Worm (Caenorhabditis elegans) whole organism, young adult: ENCODE data around the gene C50F7.9.

Experiments
- B0336.3 ChIP-seq: fragments of 200-800 bp; sonication (Bioruptor generic); IDR thresholded peaks from 2 replicates; pipeline ENCODE4 v1.3.6; 2022; ENCODE audit warnings: missing genetic modification characterization, missing compliant biosample characterization
- C06A6.2 ChIP-seq: fragments of 200-800 bp; sonication (Bioruptor generic); conservative IDR thresholded peaks from 2 replicates; pipeline ENCODE4 v1.3.6; 2022; ENCODE audit warnings: missing genetic modification characterization, missing compliant biosample characterization
- D2030.7 ChIP-seq: fragments of 200-800 bp; sonication (Bioruptor generic); IDR thresholded peaks from 2 replicates; pipeline ENCODE4 v1.3.6; 2022; ENCODE audit warnings: missing genetic modification reagents, missing genetic modification characterization, missing compliant biosample characterization
- F10E7.11 ChIP-seq: sonication (generic microtip); optimal IDR thresholded peaks from 2 replicates; lab custom pipeline; 2017; ENCODE audit warnings: mild to moderate bottlenecking, missing genetic modification characterization, moderate library complexity, missing compliant biosample characterization
- F33H1.4 ChIP-seq: fragments of 200-800 bp; sonication (Bioruptor generic); IDR thresholded peaks from 2 replicates; pipeline ENCODE4 v1.3.6; 2022; ENCODE audit warnings: missing genetic modification reagents, missing genetic modification characterization, missing compliant biosample characterization
- F49E8.2 ChIP-seq: sonication (generic microtip); optimal IDR thresholded peaks from 3 replicates; lab custom pipeline; 2017; ENCODE audit warnings: missing genetic modification characterization, mild to moderate bottlenecking, missing compliant biosample characterization, antibody characterized with exemption, moderate library complexity; ENCODE audit not compliant: insufficient read depth
- F57A8.1 ChIP-seq: fragments of 200-800 bp; sonication (Bioruptor generic); optimal IDR thresholded peaks from 2 replicates; lab custom pipeline; 2018; ENCODE audit warnings: mild to moderate bottlenecking, missing genetic modification characterization, moderate library complexity, missing compliant biosample characterization
- Y53G8AR.9 ChIP-seq: fragments of 200-800 bp; sonication (Bioruptor generic); conservative IDR thresholded peaks from 2 replicates; pipeline ENCODE4 v1.3.6; 2022; ENCODE audit warnings: missing genetic modification reagents, missing genetic modification characterization, missing compliant biosample characterization
- Y56A3A.18 ChIP-seq: fragments of 200-800 bp; sonication (Bioruptor generic); IDR thresholded peaks from 2 replicates; pipeline ENCODE4 v1.3.6; 2022; ENCODE audit warnings: missing genetic modification reagents, missing genetic modification characterization, missing compliant biosample characterization
- Y67H2A.10 ChIP-seq: fragments of 200-800 bp; sonication (Bioruptor generic); conservative IDR thresholded peaks from 2 replicates; pipeline ENCODE4 v1.3.6; 2022; ENCODE audit warnings: missing genetic modification reagents, missing genetic modification characterization, missing compliant biosample characterization
- athp-1 ChIP-seq: sonication (generic microtip); optimal IDR thresholded peaks from 2 replicates; lab custom pipeline; 2017; ENCODE audit warnings: mild to moderate bottlenecking, missing genetic modification characterization, missing compliant biosample characterization
- bed-1 ChIP-seq: fragments of 200-800 bp; sonication (Bioruptor generic); IDR thresholded peaks from 2 replicates; pipeline ENCODE4 v1.3.6; 2022; ENCODE audit warnings: missing genetic modification reagents, missing genetic modification characterization, missing compliant biosample characterization
- ccch-3 ChIP-seq: fragments of 200-800 bp; sonication (Bioruptor generic); optimal IDR thresholded peaks from 2 replicates; lab custom pipeline; 2018; ENCODE audit warnings: mild to moderate bottlenecking, missing genetic modification characterization, missing compliant biosample characterization
- cebp-1 ChIP-seq, 2 experiments: fragments of 200-800 bp in 1 of 2; sonication (Bioruptor generic) in 1 of 2; sonication (generic microtip) in 1 of 2; IDR thresholded peaks in 1 of 2; optimal IDR thresholded peaks in 1 of 2; 2 replicates each; pipeline versions ENCODE4 v1.3.6 to Lab custom; 2017 to 2022; ENCODE audit warnings: missing compliant biosample characterization in 2 of 2, missing genetic modification characterization in 2 of 2, mild to moderate bottlenecking in 1 of 2, missing genetic modification reagents in 1 of 2, moderate library complexity in 1 of 2
- ceh-27 ChIP-seq: fragments of 200-800 bp; sonication (Bioruptor generic); optimal IDR thresholded peaks from 2 replicates; lab custom pipeline; 2018; ENCODE audit warnings: mild to moderate bottlenecking, missing genetic modification characterization, moderate library complexity, missing compliant biosample characterization
- ceh-79 ChIP-seq: sonication (generic microtip); optimal IDR thresholded peaks from 2 replicates; lab custom pipeline; 2017; ENCODE audit warnings: mild to moderate bottlenecking, missing genetic modification characterization, missing compliant biosample characterization
- dpl-1 ChIP-seq: fragments of 150-350 bp; optimal IDR thresholded peaks from 2 replicates; lab custom pipeline; 2014; ENCODE audit warnings: missing biosample characterization, missing genetic modification reagents, missing genetic modification characterization
- ekl-4 ChIP-seq: fragments of 200-800 bp; sonication (Bioruptor generic); IDR thresholded peaks from 2 replicates; pipeline ENCODE4 v1.3.6; 2022; ENCODE audit warnings: missing genetic modification reagents, missing genetic modification characterization, missing compliant biosample characterization
- him-1 ChIP-seq: sonication (generic microtip); optimal IDR thresholded peaks from 2 replicates; lab custom pipeline; 2016; ENCODE audit warnings: missing genotype, missing genetic modification reagents, missing genetic modification characterization, missing compliant biosample characterization
- hlh-12 ChIP-seq: sonication (generic microtip); optimal IDR thresholded peaks from 2 replicates; lab custom pipeline; 2016; ENCODE audit warnings: missing genetic modification characterization, missing compliant biosample characterization
- lin-54 ChIP-seq: fragments of 200-800 bp; sonication (Bioruptor generic); optimal IDR thresholded peaks from 2 replicates; lab custom pipeline; 2018; ENCODE audit warnings: mild to moderate bottlenecking, missing genetic modification characterization, missing compliant biosample characterization
- lsl-1 ChIP-seq: fragments of 200-800 bp; sonication (Bioruptor generic); optimal IDR thresholded peaks from 2 replicates; lab custom pipeline; 2018; ENCODE audit warnings: mild to moderate bottlenecking, missing genetic modification characterization, moderate library complexity, missing compliant biosample characterization
- madf-3 ChIP-seq: fragments of 200-800 bp; sonication (Bioruptor generic); IDR thresholded peaks from 2 replicates; pipeline ENCODE4 v1.3.6; 2022; ENCODE audit warnings: missing genetic modification reagents, missing genetic modification characterization, missing compliant biosample characterization
- madf-6 ChIP-seq: fragments of 200-800 bp; sonication (Bioruptor generic); IDR thresholded peaks from 2 replicates; pipeline ENCODE4 v1.3.6; 2022; ENCODE audit warnings: missing genetic modification reagents, missing genetic modification characterization, missing compliant biosample characterization
- madf-8 ChIP-seq: fragments of 200-800 bp; sonication (Bioruptor generic); conservative IDR thresholded peaks from 2 replicates; pipeline ENCODE4 v1.3.6; 2022; ENCODE audit warnings: missing genetic modification reagents, missing genetic modification characterization, missing compliant biosample characterization
- pha-4 ChIP-seq: fragments of 150-350 bp; sonication (generic microtip); optimal IDR thresholded peaks from 2 replicates; lab custom pipeline; 2014; ENCODE audit warnings: missing biosample characterization, missing genetic modification reagents, missing genetic modification characterization
- rec-8 ChIP-seq, 2 experiments: sonication (generic microtip); optimal IDR thresholded peaks; 2 replicates each; lab custom pipeline; 2016; ENCODE audit warnings: mild to moderate bottlenecking in 2 of 2, missing genetic modification characterization in 2 of 2, missing genetic modification reagents in 2 of 2, missing genotype in 2 of 2, missing biosample characterization in 1 of 2, missing compliant biosample characterization in 1 of 2, moderate library complexity in 1 of 2
- rpc-1 ChIP-seq, 2 experiments: fragments of 150-350 bp in 1 of 2; sonication (generic microtip) in 1 of 2; optimal IDR thresholded peaks; 2 replicates each; lab custom pipeline; 2014 to 2018; ENCODE audit warnings: missing biosample characterization in 1 of 2, missing genetic modification characterization in 1 of 2, missing genetic modification reagents in 1 of 2, missing genotype in 1 of 2
- sdz-38 ChIP-seq: sonication (generic microtip); optimal IDR thresholded peaks from 2 replicates; lab custom pipeline; 2016; ENCODE audit warnings: missing genotype, missing genetic modification characterization, missing compliant biosample characterization
- snpc-1.3 ChIP-seq: sonication (generic microtip); optimal IDR thresholded peaks from 2 replicates; lab custom pipeline; 2017; ENCODE audit warnings: missing genetic modification characterization, mild to moderate bottlenecking, missing compliant biosample characterization, antibody characterized with exemption, moderate library complexity, missing genotype, missing genetic modification reagents; ENCODE audit not compliant: insufficient read depth
- snpc-3.4 ChIP-seq: sonication (generic microtip); optimal IDR thresholded peaks from 2 replicates; lab custom pipeline; 2017; ENCODE audit warnings: missing genetic modification characterization, mild to moderate bottlenecking, missing compliant biosample characterization, antibody characterized with exemption, moderate library complexity, missing genotype, missing genetic modification reagents
- snpc-4 ChIP-seq, 5 experiments: fragments of 150-350 bp in 1 of 5; sonication (generic microtip) in 4 of 5; optimal IDR thresholded peaks; 2 replicates each; lab custom pipeline; 2014 to 2018; ENCODE audit warnings: missing genetic modification characterization in 5 of 5, missing biosample characterization in 3 of 5, antibody characterized with exemption in 2 of 5, mild to moderate bottlenecking in 2 of 5, missing compliant biosample characterization in 2 of 5, missing genotype in 2 of 5, moderate library complexity in 2 of 5, missing genetic modification reagents in 1 of 5
- sptf-2 ChIP-seq: fragments of 200-800 bp; sonication (Bioruptor generic); optimal IDR thresholded peaks from 2 replicates; lab custom pipeline; 2018; ENCODE audit warnings: mild to moderate bottlenecking, missing genetic modification characterization, missing compliant biosample characterization
- tbp1 ChIP-seq: fragments of 200-800 bp; sonication (Bioruptor generic); optimal IDR thresholded peaks from 2 replicates; lab custom pipeline; 2018; ENCODE audit warnings: mild to moderate bottlenecking, missing genetic modification characterization, missing compliant biosample characterization
- xnd-1 ChIP-seq: sonication (generic microtip); optimal IDR thresholded peaks from 2 replicates; lab custom pipeline; 2016; ENCODE audit warnings: missing genotype, missing genetic modification reagents, missing genetic modification characterization, missing compliant biosample characterization
- zfh-2 ChIP-seq: fragments of 200-800 bp; sonication (Bioruptor generic); conservative IDR thresholded peaks from 2 replicates; pipeline ENCODE4 v1.3.6; 2022; ENCODE audit warnings: missing genetic modification reagents, missing genetic modification characterization, missing compliant biosample characterization
- ztf-25 ChIP-seq: fragments of 200-800 bp; sonication (Bioruptor generic); IDR thresholded peaks from 2 replicates; pipeline ENCODE4 v1.3.6; 2022; ENCODE audit warnings: missing genetic modification reagents, missing genetic modification characterization, missing compliant biosample characterization
- ztf-26 ChIP-seq: sonication (generic microtip); optimal IDR thresholded peaks from 2 replicates; lab custom pipeline; 2017; ENCODE audit warnings: missing genetic modification characterization, missing compliant biosample characterization

C50F7.9 gene

DNA sequence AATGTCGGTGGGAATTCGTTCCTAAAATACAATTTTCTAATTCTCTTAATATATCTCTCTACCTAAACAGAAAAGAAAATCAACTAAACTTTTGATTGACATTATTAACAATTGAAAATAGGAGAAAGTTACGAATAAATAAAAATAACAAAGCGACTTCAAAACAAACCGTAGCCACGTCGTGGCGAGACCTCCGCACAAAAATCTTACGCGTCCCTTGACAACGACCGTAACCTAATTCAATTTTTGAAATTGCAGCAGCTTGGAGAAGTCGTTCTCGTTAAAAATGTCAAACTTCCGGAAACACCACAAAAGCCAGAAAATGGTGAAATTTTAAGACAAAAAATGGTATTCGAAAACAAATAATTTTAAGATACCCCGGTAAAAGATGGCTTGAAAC lies 32.5 kb upstream of the C50F7.9 start:
- TF ChIP-seq snpc-4 (GFP tag; optimal IDR thresholded peaks at IDR 0.05; lab: Kevin White, UChicago) (no peak), snpc-4 (tag; optimal IDR thresholded peaks at IDR 0.05; lab: Kevin White, UChicago) (peak in 2 of 4 experiments; percentile 24 to 25), F33H1.4 (GFP tag; lab: Robert Waterston, UW) (peak; percentile 93), zfh-2 (no peak), lin-54 (GFP tag; lab: Kevin White, UChicago) (peak; percentile 63), madf-6 (GFP tag; lab: Robert Waterston, UW) (peak; percentile 92), sptf-2 (no peak), xnd-1 (peak; percentile 91), snpc-1.3 (tag; lab: Kevin White, UChicago) (peak; percentile 28), snpc-3.4 (tag; lab: Kevin White, UChicago) (peak; percentile 3), F49E8.2 (tag; lab: Kevin White, UChicago) (peak; percentile 39), lsl-1 (GFP tag; lab: Kevin White, UChicago) (peak; percentile 93), ceh-27 (GFP tag; lab: Kevin White, UChicago) (no peak), cebp-1 (GFP tag; IDR thresholded peaks at IDR 0.05; lab: Robert Waterston, UW) (no peak), cebp-1 (tag; optimal IDR thresholded peaks at IDR 0.05; lab: Kevin White, UChicago) (no peak), F10E7.11 (tag; lab: Kevin White, UChicago) (no peak), madf-3 (GFP tag; lab: Robert Waterston, UW) (no peak), D2030.7 (GFP tag; lab: Robert Waterston, UW) (0 out of 2 replicates have a peak, but pooled peaks have one; percentile 17), madf-8 (GFP tag; lab: Robert Waterston, UW) (peak; percentile 58)

DNA sequence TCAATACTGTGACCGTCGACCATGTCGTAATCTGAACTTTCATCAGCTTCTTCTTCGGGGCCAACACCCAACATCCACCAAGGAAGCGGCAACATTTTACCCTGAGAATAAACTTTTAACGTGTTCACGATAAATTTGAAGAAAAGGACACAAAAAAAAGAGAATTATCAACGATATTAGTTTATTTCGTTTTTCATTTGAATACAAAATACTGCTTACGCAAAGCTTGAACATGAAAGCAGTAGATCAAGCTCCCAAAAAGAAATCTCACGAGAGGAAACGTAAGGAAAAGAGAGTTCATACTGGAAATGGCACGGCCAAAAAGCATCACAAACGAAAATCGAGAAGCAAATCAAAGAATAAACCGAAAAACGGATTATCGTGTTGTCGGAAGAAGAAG lies 31.9 kb upstream of the C50F7.9 start, which contains the start of the genes C46A5.6 and C46A5.1:
C46A5.6 (minus strand) TSS at position 101 of the 400 bp plus-strand sequence.
C46A5.1 (plus strand) TSS at position 184 of the 400 bp plus-strand sequence.
- TF ChIP-seq rec-8 (tag; optimal IDR thresholded peaks at IDR 0.05; lab: Kevin White, UChicago) (no peak), Y53G8AR.9 (GFP tag; lab: Robert Waterston, UW) (no peak), him-1 (tag; lab: Kevin White, UChicago) (no peak), F57A8.1 (no peak), madf-3 (GFP tag; lab: Robert Waterston, UW) (no peak), dpl-1 (GFP tag; lab: Kevin White, UChicago) (no peak), bed-1 (GFP tag; lab: Robert Waterston, UW) (no peak), C06A6.2 (GFP tag; lab: Robert Waterston, UW) (no peak), tbp1 (GFP tag; lab: Kevin White, UChicago) (no peak), Y67H2A.10 (no peak), Y56A3A.18 (GFP tag; lab: Robert Waterston, UW) (no peak), ztf-26 (tag; lab: Kevin White, UChicago) (no peak), rpc-1 (optimal IDR thresholded peaks at IDR 0.05; lab: Kevin White, UChicago) (no peak), rpc-1 (tag; optimal IDR thresholded peaks at IDR 0.05; lab: Kevin White, UChicago) (no peak), ztf-25 (GFP tag; lab: Robert Waterston, UW) (no peak)

DNA sequence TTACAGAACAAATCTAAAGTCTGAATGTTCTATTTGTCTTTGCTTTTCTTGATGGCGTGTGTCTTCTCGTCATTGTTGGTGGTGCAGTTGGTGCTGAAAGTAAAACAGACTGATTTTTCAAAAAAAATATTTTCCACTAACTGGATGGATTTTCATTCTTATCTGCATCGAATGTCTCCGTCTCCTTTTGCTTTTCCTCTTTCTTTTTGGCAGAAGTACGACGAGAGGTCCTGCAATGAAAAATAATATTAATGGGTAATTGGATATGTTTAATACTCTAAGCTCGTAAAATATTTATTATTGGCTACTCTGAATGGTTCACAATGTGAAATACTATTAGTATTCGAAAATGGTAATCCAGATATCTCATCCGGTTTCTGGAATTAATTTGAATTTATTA lies 28.3 kb upstream of the C50F7.9 start, which contains the start of gene del-7:
del-7 (plus strand) TSS at position 301 of the 400 bp plus-strand sequence.
- TF ChIP-seq hlh-12 (tag; lab: Kevin White, UChicago) (no peak), pha-4 (tag; lab: Kevin White, UChicago) (no peak), ekl-4 (no peak), xnd-1 (no peak), ztf-25 (GFP tag; lab: Robert Waterston, UW) (no peak), ccch-3 (GFP tag; lab: Kevin White, UChicago) (no peak), sdz-38 (no peak), dpl-1 (GFP tag; lab: Kevin White, UChicago) (no peak), B0336.3 (GFP tag; lab: Robert Waterston, UW) (no peak), athp-1 (no peak), rpc-1 (optimal IDR thresholded peaks at IDR 0.05; lab: Kevin White, UChicago) (no peak), rpc-1 (tag; optimal IDR thresholded peaks at IDR 0.05; lab: Kevin White, UChicago) (no peak), ceh-27 (GFP tag; lab: Kevin White, UChicago) (no peak), ceh-79 (tag; lab: Kevin White, UChicago) (no peak), cebp-1 (GFP tag; IDR thresholded peaks at IDR 0.05; lab: Robert Waterston, UW) (no peak), cebp-1 (tag; optimal IDR thresholded peaks at IDR 0.05; lab: Kevin White, UChicago) (no peak)
